Worm (Caenorhabditis elegans) whole organism, L2 larva: ENCODE results near the gene egl-19.

ENCODE experiments used
- F13H6.1 ChIP-seq: sonication (generic microtip); optimal IDR thresholded peaks from 2 replicates; lab custom pipeline; 2016; ENCODE audit warnings: missing genetic modification characterization, missing compliant biosample characterization
- Y55F3AM.14 ChIP-seq: fragments of 200-800 bp; sonication (Bioruptor generic); optimal IDR thresholded peaks from 2 replicates; lab custom pipeline; 2018; ENCODE audit warnings: mild to moderate bottlenecking, missing genetic modification characterization, missing compliant biosample characterization
- aly-2 ChIP-seq: fragments of 150-350 bp; optimal IDR thresholded peaks from 2 replicates; lab custom pipeline; 2014; ENCODE audit warnings: missing biosample characterization, missing genetic modification characterization
- ama-1 ChIP-seq: fragments of 150-350 bp; optimal IDR thresholded peaks from 2 replicates; lab custom pipeline; 2018; ENCODE audit warnings: inconsistent platforms
- blmp-1 ChIP-seq: sonication (generic microtip); optimal IDR thresholded peaks from 2 replicates; lab custom pipeline; 2017; ENCODE audit warnings: missing genetic modification characterization, mild to moderate bottlenecking, missing compliant biosample characterization, antibody characterized with exemption, moderate library complexity; ENCODE audit not compliant: insufficient read depth
- ceh-82 ChIP-seq: fragments of 150-350 bp; optimal IDR thresholded peaks from 2 replicates; lab custom pipeline; 2014; ENCODE audit warnings: missing biosample characterization, missing genetic modification characterization
- dmd-4 ChIP-seq: sonication (generic microtip); optimal IDR thresholded peaks from 2 replicates; lab custom pipeline; 2017; ENCODE audit warnings: missing biosample characterization, missing genetic modification characterization
- egl-27 ChIP-seq: sonication (generic microtip); optimal IDR thresholded peaks from 3 replicates; lab custom pipeline; 2017; ENCODE audit warnings: missing biosample characterization, missing genetic modification reagents, missing genetic modification characterization
- fos-1 ChIP-seq: fragments of 150-350 bp; optimal IDR thresholded peaks from 2 replicates; lab custom pipeline; 2014; ENCODE audit warnings: missing biosample characterization, missing genetic modification characterization
- gmeb-1 ChIP-seq: fragments of 150-350 bp; optimal IDR thresholded peaks from 2 replicates; lab custom pipeline; 2014; ENCODE audit warnings: missing biosample characterization, missing genetic modification characterization
- lin-11 ChIP-seq: fragments of 150-350 bp; sonication (generic microtip); optimal IDR thresholded peaks from 2 replicates; lab custom pipeline; 2014; ENCODE audit warnings: missing biosample characterization, missing genetic modification characterization, inconsistent platforms, mixed read lengths
- lin-39 ChIP-seq: fragments of 150-350 bp; optimal IDR thresholded peaks from 2 replicates; lab custom pipeline; 2014; ENCODE audit warnings: missing biosample characterization, missing genetic modification reagents, missing genetic modification characterization
- mab-5 ChIP-seq: fragments of 150-350 bp; optimal IDR thresholded peaks from 2 replicates; lab custom pipeline; 2014; ENCODE audit warnings: missing biosample characterization, missing genetic modification characterization
- mdl-1 ChIP-seq, 2 experiments: fragments of 150-350 bp in 1 of 2; sonication (generic microtip) in 1 of 2; optimal IDR thresholded peaks; 2 replicates each; lab custom pipeline; 2017; ENCODE audit warnings: missing biosample characterization in 2 of 2, missing genetic modification characterization in 2 of 2
- nhr-12 ChIP-seq: fragments of 150-350 bp; optimal IDR thresholded peaks from 2 replicates; lab custom pipeline; 2014; ENCODE audit warnings: missing biosample characterization, missing genetic modification characterization
- nhr-129 ChIP-seq: fragments of 150-350 bp; optimal IDR thresholded peaks from 2 replicates; lab custom pipeline; 2014; ENCODE audit warnings: missing biosample characterization, missing genetic modification characterization
- nhr-21 ChIP-seq: fragments of 150-350 bp; optimal IDR thresholded peaks from 2 replicates; lab custom pipeline; 2014; ENCODE audit warnings: missing biosample characterization, missing genetic modification characterization
- nhr-23 ChIP-seq: fragments of 150-350 bp; optimal IDR thresholded peaks from 2 replicates; lab custom pipeline; 2014; ENCODE audit warnings: missing biosample characterization, missing genetic modification reagents, missing genetic modification characterization
- nhr-25 ChIP-seq: fragments of 150-350 bp; sonication (generic microtip); optimal IDR thresholded peaks from 3 replicates; lab custom pipeline; 2014; ENCODE audit warnings: missing biosample characterization, missing genetic modification characterization
- nhr-6 ChIP-seq: fragments of 150-350 bp; optimal IDR thresholded peaks from 2 replicates; lab custom pipeline; 2014; ENCODE audit warnings: missing biosample characterization, missing genetic modification characterization
- nhr-77 ChIP-seq: fragments of 150-350 bp; optimal IDR thresholded peaks from 2 replicates; lab custom pipeline; 2014; ENCODE audit warnings: missing biosample characterization, missing genetic modification characterization
- peb-1 ChIP-seq: fragments of 150-350 bp; optimal IDR thresholded peaks from 2 replicates; lab custom pipeline; 2014; ENCODE audit warnings: missing biosample characterization, missing genetic modification characterization
- sem-4 ChIP-seq: fragments of 150-350 bp; optimal IDR thresholded peaks from 2 replicates; lab custom pipeline; 2014; ENCODE audit warnings: missing biosample characterization, missing genetic modification reagents, missing genetic modification characterization
- skn-1 ChIP-seq: sonication (generic microtip); optimal IDR thresholded peaks from 2 replicates; lab custom pipeline; 2017; ENCODE audit warnings: missing biosample characterization, missing genetic modification characterization
- sma-3 ChIP-seq: sonication (generic microtip); optimal IDR thresholded peaks from 2 replicates; lab custom pipeline; 2016; ENCODE audit warnings: missing genetic modification reagents, missing genetic modification characterization, missing compliant biosample characterization
- sma-9 ChIP-seq, 2 experiments: fragments of 150-350 bp in 1 of 2; sonication (generic microtip) in 1 of 2; optimal IDR thresholded peaks; 2 replicates each; lab custom pipeline; 2014 to 2016; ENCODE audit warnings: missing genetic modification characterization in 2 of 2, mild to moderate bottlenecking in 1 of 2, missing biosample characterization in 1 of 2, missing compliant biosample characterization in 1 of 2, missing genetic modification reagents in 1 of 2, moderate library complexity in 1 of 2
- snpc-4 ChIP-seq: fragments of 150-350 bp; optimal IDR thresholded peaks from 2 replicates; lab custom pipeline; 2014; ENCODE audit warnings: missing biosample characterization, missing genetic modification characterization
- unc-39 ChIP-seq: fragments of 150-350 bp; optimal IDR thresholded peaks from 2 replicates; lab custom pipeline; 2014; ENCODE audit warnings: missing biosample characterization, missing genetic modification characterization
- unc-55 ChIP-seq: fragments of 150-350 bp; sonication (generic microtip); optimal IDR thresholded peaks from 3 replicates; lab custom pipeline; 2014; ENCODE audit warnings: missing biosample characterization, missing genetic modification reagents, missing genetic modification characterization
- unc-62 ChIP-seq: fragments of 150-350 bp; optimal IDR thresholded peaks from 2 replicates; lab custom pipeline; 2014; ENCODE audit warnings: missing biosample characterization, missing genetic modification reagents, missing genetic modification characterization
- zag-1 ChIP-seq: fragments of 150-350 bp; optimal IDR thresholded peaks from 2 replicates; lab custom pipeline; 2014; ENCODE audit warnings: missing biosample characterization, missing genetic modification characterization
- ztf-11 ChIP-seq: sonication (generic microtip); optimal IDR thresholded peaks from 2 replicates; lab custom pipeline; 2017; ENCODE audit warnings: missing biosample characterization, missing genetic modification characterization

The egl-19 gene

ce11 chrIV:7440238-7440637, 34.9 kb downstream of the egl-19 start:
- TF ChIP-seq blmp-1 (peak; percentile 80), nhr-21 (tag; lab: Kevin White, UChicago) (no peak)

ce11 chrIV:7445236-7445635, 39.9 kb downstream of the egl-19 start, which contains the start of gene valv-1:
valv-1 (minus strand) TSS chrIV:7445336.
- peak; percentile 28 for TF ChIP-seq fos-1
- no peak for TF ChIP-seq mab-5 (tag; lab: Kevin White, UChicago)
- no peak for TF ChIP-seq ceh-82 (tag; lab: Kevin White, UChicago)
- no peak for TF ChIP-seq nhr-77
- no peak for TF ChIP-seq blmp-1
- no peak for TF ChIP-seq lin-11 (tag; lab: Kevin White, UChicago)
- TF ChIP-seq, all 48 proteins: peak for 1

DNA sequence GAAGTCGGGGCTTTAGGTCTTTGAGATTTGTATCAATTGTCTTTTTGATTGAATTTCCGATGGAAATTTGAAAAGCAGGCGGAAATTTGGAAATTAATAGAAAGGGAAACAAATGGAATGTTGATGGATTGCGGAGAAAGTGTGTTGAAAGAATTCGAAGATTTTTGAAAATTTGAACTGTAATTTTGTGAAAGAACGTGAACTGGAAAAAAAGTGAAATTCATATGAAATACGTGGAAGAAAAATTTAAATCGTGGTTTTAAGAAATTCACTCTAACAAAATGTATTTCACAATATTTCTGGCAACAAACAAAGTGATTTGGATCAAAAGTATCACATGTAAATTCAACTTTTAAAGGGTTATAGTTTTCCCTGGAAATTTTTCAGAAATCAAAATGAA, 40.6 kb downstream of the egl-19 start, which contains the start of gene B0496.1:
TSS of gene B0496.1 (plus strand) at position 301 of the 400 bp plus-strand sequence.
- no peak for TF ChIP-seq mdl-1 (tag; optimal IDR thresholded peaks at IDR 0.05; lab: Kevin White, UChicago)
- TF ChIP-seq ztf-11 = no peak
- TF ChIP-seq blmp-1 = no peak
- no peak for TF ChIP-seq dmd-4 (tag; lab: Kevin White, UChicago)
- TF ChIP-seq F13H6.1 = no peak

- TF ChIP-seq sem-4 (tag; lab: Kevin White, UChicago) (no peak), nhr-129 (no peak), lin-39 (no peak), egl-27 (tag; lab: Kevin White, UChicago) (no peak), nhr-25 (tag; lab: Kevin White, UChicago) (no peak), skn-1 (tag; lab: Kevin White, UChicago) (no peak), gmeb-1 (tag; lab: Kevin White, UChicago) (no peak), unc-39 (tag; lab: Kevin White, UChicago) (no peak), fos-1 (no peak), peb-1 (tag; lab: Kevin White, UChicago) (no peak), F13H6.1 (no peak), nhr-12 (no peak), unc-62 (GFP tag; lab: Kevin White, UChicago) (no peak), snpc-4 (no peak), ceh-82 (tag; lab: Kevin White, UChicago) (no peak), aly-2 (tag; lab: Kevin White, UChicago) (no peak), zag-1 (no peak), unc-55 (no peak), nhr-6 (tag; lab: Kevin White, UChicago) (no peak), ama-1 (no peak)
These were observed 42.2 kb downstream of the egl-19 start, which contains the start of gene B0496.2 for ce11 chrIV:7447556-7447955. B0496.2 (plus strand) TSS chrIV:7447856.

- TF ChIP-seq mdl-1 (tag; optimal IDR thresholded peaks at IDR 0.05; lab: Kevin White, UChicago) (no peak), Y55F3AM.14 (no peak), gmeb-1 (tag; lab: Kevin White, UChicago) (no peak), ztf-11 (no peak), zag-1 (no peak), sma-3 (no peak), nhr-23 (tag; lab: Kevin White, UChicago) (no peak), F13H6.1 (no peak)
These were observed 46.0 kb downstream of the egl-19 start, which contains the start of gene tes-1 for ce11 chrIV:7451345-7451744. tes-1 (minus strand) TSS chrIV:7451445.

DNA sequence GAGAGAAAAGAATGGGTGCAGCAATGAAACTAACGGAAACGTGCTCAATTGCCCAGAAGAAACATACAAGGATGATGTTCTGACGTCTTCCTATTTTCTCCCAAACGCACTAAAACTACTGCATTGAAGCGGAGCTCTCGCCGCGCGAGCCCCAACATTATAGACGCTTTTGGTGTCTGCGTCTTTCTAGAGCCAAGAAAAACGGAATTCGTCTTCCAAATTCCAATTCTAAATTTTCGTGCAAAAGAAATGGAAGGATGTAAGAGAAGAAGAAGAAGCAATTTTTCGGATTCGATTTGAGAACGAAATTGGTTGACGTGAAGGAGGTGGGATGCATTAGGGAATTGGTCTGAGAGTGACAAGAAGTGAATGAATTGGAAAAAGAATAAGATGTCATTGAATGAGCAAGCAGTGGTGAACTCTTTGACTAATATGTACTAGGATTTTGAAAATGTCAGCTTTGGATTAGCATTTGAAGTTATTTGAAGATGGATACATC, 48.3 kb downstream of the egl-19 start:
- TF ChIP-seq unc-55 = peak; percentile 69
- no peak for TF ChIP-seq nhr-6 (tag; lab: Kevin White, UChicago)
- peak; percentile 6 for TF ChIP-seq sma-9 (GFP tag; optimal IDR thresholded peaks at IDR 0.05; lab: Kevin White, UChicago)
- TF ChIP-seq sma-9 (tag; optimal IDR thresholded peaks at IDR 0.05; lab: Kevin White, UChicago) = no peak
- peak; percentile 15 for TF ChIP-seq nhr-129
- TF ChIP-seq blmp-1 = no peak
- peak; percentile 12 for TF ChIP-seq sem-4 (tag; lab: Kevin White, UChicago)
